Worm (Caenorhabditis elegans): ENCODE measurements around the gene F59F4.3.

DNA sequence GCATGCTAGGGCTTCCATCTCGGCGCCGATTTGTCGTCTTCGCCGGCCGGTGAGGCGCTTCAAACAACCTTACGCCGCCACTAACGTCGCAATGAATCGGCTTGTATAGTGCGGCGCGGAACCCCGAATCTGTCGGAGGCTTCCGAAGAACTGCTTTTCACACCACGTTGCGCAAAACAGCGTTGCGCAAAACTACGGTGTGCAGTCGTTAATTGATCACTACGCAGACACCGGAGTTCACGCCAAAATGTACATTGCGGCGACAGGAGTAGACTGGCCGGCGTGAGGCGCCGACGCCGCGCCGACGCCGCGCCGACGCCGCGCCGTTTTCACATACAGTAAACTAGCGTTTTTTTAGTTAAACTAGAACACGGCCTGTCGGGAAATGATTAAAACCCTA, 45.6 kb downstream of the F59F4.3 start:
- TF ChIP-seq pqm-1 (tag; optimal IDR thresholded peaks at IDR 0.05) (no peak), Y22D7AL.16 (tag; optimal IDR thresholded peaks at IDR 0.05) (no peak), sox-2 (GFP tag; IDR thresholded peaks at IDR 0.05) (no peak), tbx-2 (tag; optimal IDR thresholded peaks at IDR 0.05) (no peak), hlh-30 (tag; optimal IDR thresholded peaks at IDR 0.05; ENCODE audit: insufficient read depth) (no peak), dmd-4 (tag; optimal IDR thresholded peaks at IDR 0.05; ENCODE audit: borderline replicate concordance) (no peak), nhr-11 (tag; optimal IDR thresholded peaks at IDR 0.05) (no peak), nfya-1 (tag; optimal IDR thresholded peaks at IDR 0.05) (no peak)
